Fruit fly (Drosophila melanogaster) whole organism, embryonic: ENCODE measurements around the gene Drsl2.

ENCODE experiments used
- Antp ChIP-seq: fragments of 200-800 bp; sonication (Bioruptor generic); optimal IDR thresholded peaks from 3 replicates; lab custom pipeline; 2016; ENCODE audit warnings: missing biosample characterization, missing genetic modification characterization
- CG10267 ChIP-seq: fragments of 200-800 bp; sonication (Bioruptor generic); optimal IDR thresholded peaks from 2 replicates; lab custom pipeline; 2018; ENCODE audit warnings: missing biosample characterization, mild to moderate bottlenecking, missing genetic modification characterization, moderate library complexity
- CG10431 ChIP-seq: fragments of 200-800 bp; sonication (Bioruptor generic); optimal IDR thresholded peaks from 3 replicates; lab custom pipeline; 2018; ENCODE audit warnings: missing biosample characterization, mild to moderate bottlenecking, missing genetic modification characterization
- CG10565 ChIP-seq: fragments of 200-800 bp; sonication (Bioruptor generic); optimal IDR thresholded peaks from 3 replicates; lab custom pipeline; 2016; ENCODE audit warnings: missing biosample characterization, mild to moderate bottlenecking, missing genetic modification characterization
- CG14667 ChIP-seq: fragments of 200-800 bp; sonication (Bioruptor generic); IDR thresholded peaks from 2 replicates; pipeline ENCODE4 v1.3.6; 2022; ENCODE audit warnings: missing biosample characterization, missing genetic modification characterization
- CG15269 ChIP-seq: fragments of 200-800 bp; sonication (Bioruptor generic); optimal IDR thresholded peaks from 2 replicates; lab custom pipeline; 2018; ENCODE audit warnings: missing biosample characterization, mild to moderate bottlenecking, missing genetic modification characterization, moderate library complexity
- CG16779 ChIP-seq: fragments of 200-800 bp; sonication (Bioruptor generic); IDR thresholded peaks from 2 replicates; pipeline ENCODE4 v1.3.6; 2022; ENCODE audit warnings: missing biosample characterization, missing genetic modification characterization
- CG16815 ChIP-seq: fragments of 200-800 bp; sonication (Bioruptor generic); optimal IDR thresholded peaks from 3 replicates; lab custom pipeline; 2017; ENCODE audit warnings: missing biosample characterization, mild to moderate bottlenecking, missing genetic modification characterization
- CG17359 ChIP-seq: fragments of 200-800 bp; sonication (Bioruptor generic); optimal IDR thresholded peaks from 3 replicates; lab custom pipeline; 2018; ENCODE audit warnings: missing biosample characterization, mild to moderate bottlenecking, missing genetic modification characterization, moderate library complexity
- CG17802 ChIP-seq: fragments of 200-800 bp; sonication (Bioruptor generic); optimal IDR thresholded peaks from 2 replicates; lab custom pipeline; 2018; ENCODE audit warnings: missing biosample characterization, mild to moderate bottlenecking, missing genetic modification characterization, moderate library complexity
- CG18764 ChIP-seq: fragments of 200-800 bp; sonication (Bioruptor generic); optimal IDR thresholded peaks from 3 replicates; lab custom pipeline; 2016; ENCODE audit warnings: missing biosample characterization, missing genetic modification characterization
- CG2116 ChIP-seq: fragments of 200-800 bp; sonication (Bioruptor generic); optimal IDR thresholded peaks from 3 replicates; lab custom pipeline; 2018; ENCODE audit warnings: missing biosample characterization, mild to moderate bottlenecking, missing genetic modification characterization
- CG33213 ChIP-seq: fragments of 200-800 bp; sonication (Bioruptor generic); optimal IDR thresholded peaks from 3 replicates; lab custom pipeline; 2016; ENCODE audit warnings: missing biosample characterization, missing genetic modification characterization
- CG3847 ChIP-seq: fragments of 200-800 bp; sonication (Bioruptor generic); IDR thresholded peaks from 2 replicates; pipeline ENCODE4 v1.3.6; 2022; ENCODE audit warnings: missing biosample characterization, missing genetic modification characterization
- CG8478 ChIP-seq: fragments of >200 bp; optimal IDR thresholded peaks from 2 replicates; lab custom pipeline; 2018
- CG9727 ChIP-seq: fragments of 200-800 bp; sonication (Bioruptor generic); optimal IDR thresholded peaks from 3 replicates; lab custom pipeline; 2017; ENCODE audit warnings: missing biosample characterization, mild to moderate bottlenecking, missing genetic modification characterization
- CG9797 ChIP-seq: fragments of 200-800 bp; sonication (Bioruptor generic); optimal IDR thresholded peaks from 3 replicates; lab custom pipeline; 2018; ENCODE audit warnings: missing biosample characterization, mild to moderate bottlenecking, missing genetic modification characterization
- CG9876 ChIP-seq: fragments of 200-800 bp; sonication (Bioruptor generic); optimal IDR thresholded peaks from 2 replicates; lab custom pipeline; 2016; ENCODE audit warnings: missing biosample characterization, missing genetic modification characterization
- Dek ChIP-seq: fragments of 200-800 bp; sonication (Bioruptor generic); optimal IDR thresholded peaks from 3 replicates; lab custom pipeline; 2019; ENCODE audit warnings: missing biosample characterization, mild to moderate bottlenecking, missing genetic modification characterization, moderate library complexity
- Drgx ChIP-seq: fragments of 200-800 bp; sonication (Bioruptor generic); IDR thresholded peaks from 2 replicates; pipeline ENCODE4 v1.3.6; 2022; ENCODE audit warnings: missing biosample characterization, missing genetic modification characterization
- H2.0 ChIP-seq: fragments of 200-800 bp; sonication (Bioruptor generic); IDR thresholded peaks from 2 replicates; pipeline ENCODE4 v1.3.6; 2022; ENCODE audit warnings: missing biosample characterization, missing genetic modification characterization
- HHEX ChIP-seq: fragments of 200-800 bp; sonication (Bioruptor generic); optimal IDR thresholded peaks from 3 replicates; lab custom pipeline; 2017; ENCODE audit warnings: missing biosample characterization, mild to moderate bottlenecking, missing genetic modification characterization, missing genetic modification reagents
- Hey ChIP-seq: fragments of 200-800 bp; sonication (Bioruptor generic); optimal IDR thresholded peaks from 3 replicates; lab custom pipeline; 2018; ENCODE audit warnings: missing biosample characterization, mild to moderate bottlenecking, missing genetic modification characterization
- HmgD ChIP-seq: fragments of 200-800 bp; sonication (Bioruptor generic); optimal IDR thresholded peaks from 3 replicates; lab custom pipeline; 2016; ENCODE audit warnings: missing biosample characterization, missing genetic modification characterization
- HmgZ ChIP-seq: fragments of 200-800 bp; sonication (Bioruptor generic); optimal IDR thresholded peaks from 2 replicates; lab custom pipeline; 2018; ENCODE audit warnings: missing biosample characterization, mild to moderate bottlenecking, missing genetic modification characterization
- Hr3 ChIP-seq: fragments of 200-800 bp; sonication (Bioruptor generic); optimal IDR thresholded peaks from 3 replicates; lab custom pipeline; 2016; ENCODE audit warnings: missing biosample characterization, missing genetic modification characterization
- Myb ChIP-seq: fragments of 200-800 bp; sonication (Bioruptor generic); optimal IDR thresholded peaks from 2 replicates; lab custom pipeline; 2016; ENCODE audit warnings: missing biosample characterization, missing genetic modification characterization
- PHDP ChIP-seq: fragments of 200-800 bp; sonication (Bioruptor generic); optimal IDR thresholded peaks from 3 replicates; lab custom pipeline; 2018; ENCODE audit warnings: missing biosample characterization, mild to moderate bottlenecking, missing genetic modification characterization, moderate library complexity
- Pdp1 ChIP-seq, 2 experiments: fragments of 200-800 bp; sonication (Bioruptor generic); optimal IDR thresholded peaks; 3 replicates each; lab custom pipeline; 2016; ENCODE audit warnings: missing biosample characterization in 2 of 2, missing genetic modification characterization in 2 of 2, mild to moderate bottlenecking in 1 of 2, moderate library complexity in 1 of 2
- Side ChIP-seq: fragments of 200-800 bp; sonication (Bioruptor generic); optimal IDR thresholded peaks from 2 replicates; lab custom pipeline; 2016; ENCODE audit warnings: missing biosample characterization, missing genetic modification characterization
- al ChIP-seq: fragments of 200-800 bp; sonication (Bioruptor generic); IDR thresholded peaks from 2 replicates; pipeline ENCODE4 v1.3.6; 2022; ENCODE audit warnings: missing biosample characterization, missing genetic modification characterization
- amos ChIP-seq: fragments of 200-800 bp; sonication (Bioruptor generic); IDR thresholded peaks from 2 replicates; pipeline ENCODE4 v1.3.6; 2022; ENCODE audit warnings: missing biosample characterization, missing genetic modification characterization; ENCODE audit not compliant: partially characterized antibody
- bigmax ChIP-seq: fragments of 200-800 bp; sonication (Bioruptor generic); optimal IDR thresholded peaks from 2 replicates; lab custom pipeline; 2018; ENCODE audit warnings: missing biosample characterization, mild to moderate bottlenecking, missing genetic modification characterization
- bsh ChIP-seq, 2 experiments: fragments of 200-800 bp; sonication (Bioruptor generic); optimal IDR thresholded peaks; 2 replicates each; lab custom pipeline; 2017 to 2018; ENCODE audit warnings: mild to moderate bottlenecking in 2 of 2, missing biosample characterization in 2 of 2, missing genetic modification characterization in 2 of 2, moderate library complexity in 1 of 2
- chif ChIP-seq, 2 experiments: fragments of 200-800 bp; sonication (Bioruptor generic); optimal IDR thresholded peaks; 3 replicates each; lab custom pipeline; 2016; ENCODE audit warnings: missing biosample characterization in 2 of 2, missing genetic modification characterization in 2 of 2
- chinmo ChIP-seq: fragments of 200-800 bp; sonication (Bioruptor generic); IDR thresholded peaks from 4 replicates; pipeline ENCODE4 v1.3.6; 2022; ENCODE audit warnings: missing biosample characterization, missing genetic modification characterization; ENCODE audit not compliant: partially characterized antibody
- eyg ChIP-seq: fragments of 200-800 bp; sonication (Bioruptor generic); optimal IDR thresholded peaks from 3 replicates; lab custom pipeline; 2016; ENCODE audit warnings: missing biosample characterization, missing genetic modification characterization
- fd3F ChIP-seq: fragments of 200-800 bp; sonication (Bioruptor generic); optimal IDR thresholded peaks from 2 replicates; lab custom pipeline; 2018; ENCODE audit warnings: missing biosample characterization, mild to moderate bottlenecking, missing genetic modification characterization, moderate library complexity
- gcm ChIP-seq: fragments of 200-800 bp; sonication (Bioruptor generic); optimal IDR thresholded peaks from 2 replicates; lab custom pipeline; 2019; ENCODE audit warnings: missing biosample characterization, mild to moderate bottlenecking, missing genetic modification characterization, moderate library complexity
- gfzf ChIP-seq: fragments of 200-800 bp; sonication (Bioruptor generic); optimal IDR thresholded peaks from 2 replicates; lab custom pipeline; 2016; ENCODE audit warnings: missing biosample characterization, mild to moderate bottlenecking, missing genetic modification characterization, moderate library complexity
- klu ChIP-seq: fragments of 200-800 bp; sonication (Bioruptor generic); IDR thresholded peaks from 2 replicates; pipeline ENCODE4 v1.3.6; 2022; ENCODE audit warnings: missing biosample characterization, missing genetic modification characterization
- maf-S ChIP-seq: fragments of 200-800 bp; sonication (Bioruptor generic); optimal IDR thresholded peaks from 2 replicates; lab custom pipeline; 2016; ENCODE audit warnings: missing biosample characterization, missing genetic modification characterization
- oc ChIP-seq: fragments of 200-800 bp; sonication (Bioruptor generic); optimal IDR thresholded peaks from 2 replicates; lab custom pipeline; 2018; ENCODE audit warnings: missing biosample characterization, mild to moderate bottlenecking, missing genetic modification characterization, moderate library complexity
- p53 ChIP-seq: fragments of 200-800 bp; sonication (Bioruptor generic); optimal IDR thresholded peaks from 2 replicates; lab custom pipeline; 2016; ENCODE audit warnings: missing biosample characterization, missing genetic modification characterization
- pita ChIP-seq: fragments of 200-800 bp; sonication (Bioruptor generic); optimal IDR thresholded peaks from 2 replicates; lab custom pipeline; 2017; ENCODE audit warnings: missing biosample characterization, mild to moderate bottlenecking, missing genetic modification characterization
- unc-4 ChIP-seq: fragments of 200-800 bp; sonication (Bioruptor generic); IDR thresholded peaks from 2 replicates; pipeline ENCODE4 v1.3.6; 2022; ENCODE audit warnings: missing biosample characterization, missing genetic modification characterization; ENCODE audit not compliant: partially characterized antibody
- wdn ChIP-seq: fragments of 200-800 bp; sonication (Bioruptor generic); IDR thresholded peaks from 2 replicates; pipeline ENCODE4 v1.3.6; 2022; ENCODE audit warnings: missing biosample characterization, missing genetic modification characterization
- zen ChIP-seq: fragments of 200-800 bp; sonication (Bioruptor generic); optimal IDR thresholded peaks from 3 replicates; lab custom pipeline; 2018; ENCODE audit warnings: missing biosample characterization, mild to moderate bottlenecking, missing genetic modification characterization, moderate library complexity

Gene Drsl2

DNA sequence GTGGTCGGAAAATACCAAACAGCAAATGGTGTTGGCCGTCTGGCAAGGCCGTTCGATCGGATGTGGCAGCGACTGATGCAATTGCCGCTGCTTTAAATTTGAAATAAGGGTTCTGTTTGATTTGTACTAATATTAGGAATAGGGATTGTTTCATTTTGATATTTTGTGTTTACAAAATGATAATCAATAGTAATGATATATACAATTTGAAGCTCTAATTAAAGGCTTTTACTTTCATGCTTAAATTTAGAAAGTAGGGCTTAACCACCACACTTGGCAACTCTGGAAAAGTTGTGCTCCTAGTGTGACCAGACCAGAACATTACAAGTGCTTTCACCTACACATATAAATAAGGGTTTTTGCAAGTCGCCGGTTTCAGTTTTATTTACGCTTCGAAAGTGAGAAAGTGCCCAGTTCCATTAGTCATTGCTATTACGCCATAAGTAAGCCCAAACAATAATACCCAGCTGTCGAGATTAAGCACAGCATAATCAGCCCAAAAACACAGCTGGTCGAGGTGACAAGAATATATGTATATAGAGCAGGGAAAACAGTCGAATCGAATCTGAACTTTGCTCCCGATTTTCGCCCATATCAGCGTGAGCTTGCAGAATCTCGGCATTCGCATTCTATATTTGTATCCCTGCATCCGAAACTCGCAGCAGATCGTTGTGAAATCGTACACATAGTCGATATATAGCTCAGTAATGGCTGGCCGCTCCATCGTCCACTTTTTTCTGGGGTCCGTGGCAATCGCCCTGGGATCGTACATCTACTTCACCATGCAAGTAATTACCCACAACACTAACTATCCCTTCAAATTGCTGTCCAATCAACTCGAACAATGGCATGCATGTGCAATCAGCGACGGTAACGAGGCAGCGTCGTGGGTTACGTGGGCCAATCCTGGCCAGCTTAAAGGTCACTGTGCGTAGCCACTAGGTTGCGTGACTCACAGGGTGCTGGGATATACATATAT, 12.1 kb downstream of the Drsl2 start, which contains the start of gene Gtpx (continued):
- peak; percentile 30 for TF ChIP-seq CG8478 (lab: Kevin White, UChicago)
- TF ChIP-seq HmgZ (tag; lab: Kevin White, UChicago), result peak; percentile 58
- no peak for TF ChIP-seq al (GFP tag; lab: Robert Waterston, UW)
- TF ChIP-seq eyg (GFP tag; lab: Kevin White, UChicago), result no peak
- no peak for TF ChIP-seq CG16779 (GFP tag; lab: Robert Waterston, UW)
- no peak for TF ChIP-seq klu (GFP tag; lab: Robert Waterston, UW)
- TF ChIP-seq CG33213, result peak; percentile 42
- peak; percentile 9 for TF ChIP-seq CG17359
- TF ChIP-seq Hr3, result peak; percentile 41
- TF ChIP-seq CG10267 (tag; lab: Kevin White, UChicago), result peak; percentile 53
- no peak for TF ChIP-seq Hey (tag; lab: Kevin White, UChicago)
- TF ChIP-seq Dek (tag; lab: Kevin White, UChicago), result peak; percentile 37
- TF ChIP-seq CG16815 (GFP tag; lab: Kevin White, UChicago), result no peak
- TF ChIP-seq CG10565, result no peak
- peak in 1 of 2 experiments; percentile 37 for TF ChIP-seq chif (GFP tag; optimal IDR thresholded peaks at IDR 0.05; lab: Kevin White, UChicago)
- peak; percentile 26 for TF ChIP-seq CG9727 (GFP tag; lab: Kevin White, UChicago)
- TF ChIP-seq CG17802 (tag; lab: Kevin White, UChicago), result peak; percentile 15
- TF ChIP-seq oc (tag; lab: Kevin White, UChicago), result no peak
- peak; percentile 48 for TF ChIP-seq CG2116 (GFP tag; lab: Kevin White, UChicago)
- TF ChIP-seq pita (GFP tag; lab: Kevin White, UChicago), result no peak
- peak; percentile 41 for TF ChIP-seq PHDP (tag; lab: Kevin White, UChicago)
- TF ChIP-seq amos, result peak; percentile 46
- TF ChIP-seq Antp (GFP tag; lab: Kevin White, UChicago), result peak; percentile 27
- TF ChIP-seq Side (GFP tag; lab: Kevin White, UChicago), result peak; percentile 48
- TF ChIP-seq CG14667, result no peak
- TF ChIP-seq HmgD, result peak; percentile 29
- peak; percentile 87 for TF ChIP-seq CG9797 (GFP tag; lab: Kevin White, UChicago)
- no peak for TF ChIP-seq CG10431 (GFP tag; lab: Kevin White, UChicago)
- peak; percentile 29 for TF ChIP-seq fd3F (GFP tag; lab: Kevin White, UChicago)
- peak; percentile 26 for TF ChIP-seq CG15269 (tag; lab: Kevin White, UChicago)
- peak; percentile 86 for TF ChIP-seq Myb (GFP tag; lab: Kevin White, UChicago)
- peak; percentile 55 to 81 for TF ChIP-seq Pdp1 (GFP tag; optimal IDR thresholded peaks at IDR 0.05; lab: Kevin White, UChicago)
- TF ChIP-seq Drgx, result 0 out of 2 replicates have a peak, but pooled peaks have one; percentile 24
- TF ChIP-seq CG3847 (GFP tag; lab: Robert Waterston, UW), result peak; percentile 84
- 0 out of 2 replicates have a peak, but pooled peaks have one; percentile 24 for TF ChIP-seq wdn (GFP tag; lab: Robert Waterston, UW)
- TF ChIP-seq p53, result peak; percentile 31
- no peak for TF ChIP-seq HHEX (GFP tag; lab: Kevin White, UChicago)
- TF ChIP-seq unc-4 (GFP tag; lab: Robert Waterston, UW), result no peak
- peak; percentile 44 for TF ChIP-seq maf-S (GFP tag; lab: Kevin White, UChicago)
- TF ChIP-seq CG9876 (GFP tag; lab: Kevin White, UChicago), result no peak
- TF ChIP-seq gcm (GFP tag; lab: Kevin White, UChicago), result no peak
- no peak for TF ChIP-seq CG18764 (GFP tag; lab: Kevin White, UChicago)
- TF ChIP-seq gfzf (GFP tag; lab: Kevin White, UChicago), result peak; percentile 87
- TF ChIP-seq bsh (GFP tag; optimal IDR thresholded peaks at IDR 0.05; lab: Kevin White, UChicago), result peak; percentile 25 to 57
- peak; percentile 3 for TF ChIP-seq zen
- no peak for TF ChIP-seq chinmo (GFP tag; lab: Robert Waterston, UW)
- no peak for TF ChIP-seq bigmax (GFP tag; lab: Kevin White, UChicago)
- TF ChIP-seq H2.0 (GFP tag; lab: Robert Waterston, UW), result no peak
